Comparison of ENCODE assay signal across 4 fruit fly cellular contexts in genomic region chr3R:26547660-26548067, dm6.
TF ChIP-seq lines count a peak whose summit lies in the region.

No protein-coding gene starts in this region.

TF ChIP-seq in whole organism, adult, 20 proteins besides CTCF, POLR2A, EP300 and RAD21 (continued from another document):
- TF ChIP-seq cnc (optimal IDR thresholded peaks at IDR 0.05; lab: Kevin White, UChicago): no peak
- TF ChIP-seq toe (GFP tag; optimal IDR thresholded peaks at IDR 0.05; lab: Kevin White, UChicago): peak; percentile 87

TF ChIP-seq in whole organism, embryonic, 481 proteins besides CTCF, POLR2A, EP300 and RAD21 (continued from another document and continues in another):
- peak; percentile 35 for TF ChIP-seq CG17829 (tag; optimal IDR thresholded peaks at IDR 0.05; lab: Kevin White, UChicago)
- no peak for TF ChIP-seq CG34224 (GFP tag; IDR thresholded peaks at IDR 0.05; lab: Robert Waterston, UW; ENCODE audit: partially characterized antibody)
- no peak for TF ChIP-seq CG30431 (GFP tag; optimal IDR thresholded peaks at IDR 0.05; lab: Kevin White, UChicago)
- TF ChIP-seq Hr3 (GFP tag; optimal IDR thresholded peaks at IDR 0.05; lab: Kevin White, UChicago): peak; percentile 16
- TF ChIP-seq Sin3A (optimal IDR thresholded peaks at IDR 0.05; lab: Kevin White, UChicago): no peak
- TF ChIP-seq CG10209 (GFP tag; optimal IDR thresholded peaks at IDR 0.05; lab: Kevin White, UChicago): peak; percentile 42
- TF ChIP-seq trh (GFP tag; optimal IDR thresholded peaks at IDR 0.05; lab: Kevin White, UChicago): no peak
- TF ChIP-seq dan (GFP tag; IDR thresholded peaks at IDR 0.05; lab: Robert Waterston, UW): no peak
- no peak for TF ChIP-seq CG30020 (tag; optimal IDR thresholded peaks at IDR 0.05; lab: Kevin White, UChicago)
- peak; percentile 15 for TF ChIP-seq CG10543 (GFP tag; optimal IDR thresholded peaks at IDR 0.05; lab: Kevin White, UChicago)
- peak; percentile 29 for TF ChIP-seq CG6765 (GFP tag; optimal IDR thresholded peaks at IDR 0.05; lab: Kevin White, UChicago)
- TF ChIP-seq Atf3 (GFP tag; optimal IDR thresholded peaks at IDR 0.05; lab: Kevin White, UChicago): no peak
- TF ChIP-seq CG13775 (GFP tag; optimal IDR thresholded peaks at IDR 0.05; lab: Kevin White, UChicago): peak; percentile 22
- no peak for TF ChIP-seq danr (GFP tag; IDR thresholded peaks at IDR 0.05; lab: Robert Waterston, UW)
- TF ChIP-seq H15 (GFP tag; IDR thresholded peaks at IDR 0.05; lab: Robert Waterston, UW): no peak
- no peak for TF ChIP-seq CG10565 (GFP tag; optimal IDR thresholded peaks at IDR 0.05; lab: Kevin White, UChicago)
- no peak for TF ChIP-seq Taf1 (GFP tag; IDR thresholded peaks at IDR 0.05; lab: Robert Waterston, UW)
- peak; percentile 40 for TF ChIP-seq Meics (GFP tag; optimal IDR thresholded peaks at IDR 0.05; lab: Kevin White, UChicago)
- no peak for TF ChIP-seq tx (GFP tag; optimal IDR thresholded peaks at IDR 0.05; lab: Kevin White, UChicago)
- no peak for TF ChIP-seq gfzf (GFP tag; optimal IDR thresholded peaks at IDR 0.05; lab: Kevin White, UChicago)
- no peak for TF ChIP-seq MTF-1 (GFP tag; optimal IDR thresholded peaks at IDR 0.05; lab: Kevin White, UChicago; ENCODE audit: borderline replicate concordance)
- TF ChIP-seq CG6654 (GFP tag; optimal IDR thresholded peaks at IDR 0.05; lab: Kevin White, UChicago): no peak
- TF ChIP-seq CG7786 (GFP tag; optimal IDR thresholded peaks at IDR 0.05; lab: Kevin White, UChicago): peak; percentile 12
- no peak for TF ChIP-seq grn (GFP tag; optimal IDR thresholded peaks at IDR 0.05; lab: Kevin White, UChicago)
- TF ChIP-seq exex (tag; optimal IDR thresholded peaks at IDR 0.05; lab: Kevin White, UChicago): peak; percentile 17
- TF ChIP-seq CG13287 (GFP tag; IDR thresholded peaks at IDR 0.05; lab: Robert Waterston, UW; ENCODE audit: partially characterized antibody): no peak
- no peak for TF ChIP-seq Dp (GFP tag; optimal IDR thresholded peaks at IDR 0.05; lab: Kevin White, UChicago)
- TF ChIP-seq prd (optimal IDR thresholded peaks at IDR 0.05; lab: Kevin White, UChicago): no peak
- TF ChIP-seq prd (GFP tag; IDR thresholded peaks at IDR 0.05; lab: Robert Waterston, UW): peak; percentile 59
- TF ChIP-seq CG9932 (GFP tag; IDR thresholded peaks at IDR 0.05; lab: Robert Waterston, UW): 0 out of 2 replicates have a peak, but pooled peaks have one; percentile 16
- TF ChIP-seq sc (optimal IDR thresholded peaks at IDR 0.05; lab: Kevin White, UChicago): no peak
- peak; percentile 28 for TF ChIP-seq sc (GFP tag; optimal IDR thresholded peaks at IDR 0.05; lab: Kevin White, UChicago)
- peak; percentile 53 for TF ChIP-seq CG9727 (GFP tag; optimal IDR thresholded peaks at IDR 0.05; lab: Kevin White, UChicago)
- TF ChIP-seq fd102C (GFP tag; optimal IDR thresholded peaks at IDR 0.05; lab: Kevin White, UChicago): no peak
- peak in 1 of 2 experiments; percentile 18 for TF ChIP-seq dpn (GFP tag; optimal IDR thresholded peaks at IDR 0.05; lab: Kevin White, UChicago)
- 0 out of 2 replicates have a peak, but pooled peaks have one; percentile 11 for TF ChIP-seq CG14667 (GFP tag; IDR thresholded peaks at IDR 0.05; lab: Robert Waterston, UW)
- 0 out of 3 replicates have a peak, but pooled peaks have one; percentile 34 for TF ChIP-seq CG11695 (GFP tag; IDR thresholded peaks at IDR 0.05; lab: Robert Waterston, UW)
- TF ChIP-seq lab (GFP tag; optimal IDR thresholded peaks at IDR 0.05; lab: Kevin White, UChicago): peak; percentile 73
- TF ChIP-seq CG8765 (GFP tag; IDR thresholded peaks at IDR 0.05; lab: Robert Waterston, UW): no peak
- peak; percentile 41 for TF ChIP-seq bcd (GFP tag; optimal IDR thresholded peaks at IDR 0.05; lab: Kevin White, UChicago)
- TF ChIP-seq Nf-YC (tag; optimal IDR thresholded peaks at IDR 0.05; lab: Kevin White, UChicago): no peak
- TF ChIP-seq pzg (GFP tag; optimal IDR thresholded peaks at IDR 0.05; lab: Kevin White, UChicago): no peak
- peak; percentile 23 for TF ChIP-seq kah (GFP tag; optimal IDR thresholded peaks at IDR 0.05; lab: Kevin White, UChicago)

TF ChIP-seq in whole organism, prepupa, 60 proteins besides CTCF, POLR2A, EP300 and RAD21 (continued from another document):
- TF ChIP-seq net (GFP tag; optimal IDR thresholded peaks at IDR 0.05; lab: Kevin White, UChicago): peak; percentile 17
- TF ChIP-seq topi (GFP tag; optimal IDR thresholded peaks at IDR 0.05; lab: Kevin White, UChicago): peak; percentile 14
- TF ChIP-seq CG7368 (GFP tag; optimal IDR thresholded peaks at IDR 0.05; lab: Kevin White, UChicago): no peak
- TF ChIP-seq cyc (GFP tag; optimal IDR thresholded peaks at IDR 0.05; lab: Kevin White, UChicago): no peak
- TF ChIP-seq Sox15 (GFP tag; optimal IDR thresholded peaks at IDR 0.05; lab: Kevin White, UChicago): no peak
- no peak for TF ChIP-seq vri (GFP tag; optimal IDR thresholded peaks at IDR 0.05; lab: Kevin White, UChicago)
- TF ChIP-seq CG6854 (GFP tag; optimal IDR thresholded peaks at IDR 0.05; lab: Kevin White, UChicago): no peak
- peak; percentile 65 for TF ChIP-seq Eip78C (GFP tag; lab: Kevin White, UChicago)
- TF ChIP-seq Gug (GFP tag; IDR thresholded peaks at IDR 0.05; lab: Robert Waterston, UW): peak; percentile 42; the same call in 1 of the 2 replicates
- no peak for TF ChIP-seq CG9139 (GFP tag; optimal IDR thresholded peaks at IDR 0.05; lab: Kevin White, UChicago)
- TF ChIP-seq Eip75B (GFP tag; optimal IDR thresholded peaks at IDR 0.05; lab: Kevin White, UChicago): peak; percentile 7
- TF ChIP-seq CG10631 (GFP tag; optimal IDR thresholded peaks at IDR 0.05; lab: Kevin White, UChicago): peak; percentile 22
- no peak for TF ChIP-seq fd59A (GFP tag; optimal IDR thresholded peaks at IDR 0.05; lab: Kevin White, UChicago)
- TF ChIP-seq Lpt (GFP tag; optimal IDR thresholded peaks at IDR 0.05; lab: Kevin White, UChicago): peak; percentile 20
- peak; percentile 6 for TF ChIP-seq CG31627 (GFP tag; optimal IDR thresholded peaks at IDR 0.05; lab: Kevin White, UChicago)
- TF ChIP-seq CG1621 (tag; optimal IDR thresholded peaks at IDR 0.05; lab: Kevin White, UChicago): no peak
- no peak for TF ChIP-seq dsx (GFP tag; optimal IDR thresholded peaks at IDR 0.05; lab: Kevin White, UChicago; ENCODE audit: poor library complexity, severe bottlenecking)
- TF ChIP-seq spab (GFP tag; optimal IDR thresholded peaks at IDR 0.05; lab: Kevin White, UChicago): no peak
- TF ChIP-seq CG3032 (tag; optimal IDR thresholded peaks at IDR 0.05; lab: Kevin White, UChicago): no peak
- TF ChIP-seq lz (GFP tag; optimal IDR thresholded peaks at IDR 0.05; lab: Kevin White, UChicago): peak; percentile 12
- peak; percentile 2 for TF ChIP-seq Sox102F (GFP tag; optimal IDR thresholded peaks at IDR 0.05; lab: Kevin White, UChicago)
- TF ChIP-seq CG6163 (GFP tag; IDR thresholded peaks at IDR 0.05; lab: Robert Waterston, UW): peak; percentile 50; the same call in 1 of the 3 replicates
- TF ChIP-seq CG6792 (GFP tag; optimal IDR thresholded peaks at IDR 0.05; lab: Kevin White, UChicago): no peak
- no peak for TF ChIP-seq fd85E (GFP tag; optimal IDR thresholded peaks at IDR 0.05; lab: Kevin White, UChicago)
- TF ChIP-seq CG16779 (tag; optimal IDR thresholded peaks at IDR 0.05; lab: Kevin White, UChicago): peak; percentile 16
- peak; percentile 71 for TF ChIP-seq eg (GFP tag; IDR thresholded peaks at IDR 0.05; lab: Robert Waterston, UW)
- peak; percentile 18 for TF ChIP-seq esn (GFP tag; optimal IDR thresholded peaks at IDR 0.05; lab: Kevin White, UChicago)
- TF ChIP-seq fkh (GFP tag; optimal IDR thresholded peaks at IDR 0.05; lab: Kevin White, UChicago): peak; percentile 80
- TF ChIP-seq Met (GFP tag; optimal IDR thresholded peaks at IDR 0.05; lab: Kevin White, UChicago): no peak
- peak; percentile 44 for TF ChIP-seq pdm3 (GFP tag; optimal IDR thresholded peaks at IDR 0.05; lab: Kevin White, UChicago)
- peak; percentile 71 for TF ChIP-seq CG6276 (GFP tag; optimal IDR thresholded peaks at IDR 0.05; lab: Kevin White, UChicago)
- peak; percentile 52 for TF ChIP-seq dac (GFP tag; optimal IDR thresholded peaks at IDR 0.05; lab: Kevin White, UChicago)
- TF ChIP-seq salr (GFP tag; optimal IDR thresholded peaks at IDR 0.05; lab: Kevin White, UChicago): peak in 1 of 2 experiments; percentile 34
- TF ChIP-seq Hr4 (GFP tag; optimal IDR thresholded peaks at IDR 0.05; lab: Kevin White, UChicago): peak; percentile 74
- peak; percentile 35 for TF ChIP-seq Sox14 (GFP tag; optimal IDR thresholded peaks at IDR 0.05; lab: Kevin White, UChicago)
- TF ChIP-seq Smox (GFP tag; optimal IDR thresholded peaks at IDR 0.05; lab: Kevin White, UChicago): no peak
- TF ChIP-seq CG3919 (GFP tag; optimal IDR thresholded peaks at IDR 0.05; lab: Kevin White, UChicago): peak; percentile 39
- peak; percentile 68 for TF ChIP-seq CG4318 (GFP tag; optimal IDR thresholded peaks at IDR 0.05; lab: Kevin White, UChicago)
- no peak for TF ChIP-seq CG11902 (GFP tag; optimal IDR thresholded peaks at IDR 0.05; lab: Kevin White, UChicago)
- peak; percentile 68 for TF ChIP-seq CG11294 (GFP tag; IDR thresholded peaks at IDR 0.05; lab: Robert Waterston, UW)
TF ChIP-seq in whole organism, prepupa: peak in this region for 32.

TF ChIP-seq in whole organism, pupa, 21 proteins besides CTCF, POLR2A, EP300 and RAD21 (continued from another document):
- peak; percentile 64 for TF ChIP-seq CG14655 (GFP tag; optimal IDR thresholded peaks at IDR 0.05; lab: Kevin White, UChicago)
TF ChIP-seq in whole organism, pupa: peak in this region for 13.
